Worm (Caenorhabditis elegans) whole organism, L2 larva: ENCODE data around the gene pacs-1.

Experiments used
- aly-2 ChIP-seq: fragments of 150-350 bp; optimal IDR thresholded peaks from 2 replicates; lab custom pipeline; 2014; ENCODE audit warnings: missing biosample characterization, missing genetic modification characterization
- elt-3 ChIP-seq: sonication (generic microtip); optimal IDR thresholded peaks from 2 replicates; lab custom pipeline; 2017; ENCODE audit warnings: missing biosample characterization, missing genetic modification characterization
- fos-1 ChIP-seq: fragments of 150-350 bp; optimal IDR thresholded peaks from 2 replicates; lab custom pipeline; 2014; ENCODE audit warnings: missing biosample characterization, missing genetic modification characterization
- lin-13 ChIP-seq: fragments of 150-350 bp; optimal IDR thresholded peaks from 2 replicates; lab custom pipeline; 2014; ENCODE audit warnings: missing biosample characterization, missing genetic modification reagents, missing genetic modification characterization
- nhr-12 ChIP-seq: fragments of 150-350 bp; optimal IDR thresholded peaks from 2 replicates; lab custom pipeline; 2014; ENCODE audit warnings: missing biosample characterization, missing genetic modification characterization
- nhr-77 ChIP-seq: fragments of 150-350 bp; optimal IDR thresholded peaks from 2 replicates; lab custom pipeline; 2014; ENCODE audit warnings: missing biosample characterization, missing genetic modification characterization
- snpc-4 ChIP-seq: fragments of 150-350 bp; optimal IDR thresholded peaks from 2 replicates; lab custom pipeline; 2014; ENCODE audit warnings: missing biosample characterization, missing genetic modification characterization
- ztf-11 ChIP-seq: sonication (generic microtip); optimal IDR thresholded peaks from 2 replicates; lab custom pipeline; 2017; ENCODE audit warnings: missing biosample characterization, missing genetic modification characterization
- ztf-4 ChIP-seq: fragments of 150-350 bp; optimal IDR thresholded peaks from 2 replicates; lab custom pipeline; 2014; ENCODE audit warnings: missing biosample characterization, missing genetic modification characterization

DNA sequence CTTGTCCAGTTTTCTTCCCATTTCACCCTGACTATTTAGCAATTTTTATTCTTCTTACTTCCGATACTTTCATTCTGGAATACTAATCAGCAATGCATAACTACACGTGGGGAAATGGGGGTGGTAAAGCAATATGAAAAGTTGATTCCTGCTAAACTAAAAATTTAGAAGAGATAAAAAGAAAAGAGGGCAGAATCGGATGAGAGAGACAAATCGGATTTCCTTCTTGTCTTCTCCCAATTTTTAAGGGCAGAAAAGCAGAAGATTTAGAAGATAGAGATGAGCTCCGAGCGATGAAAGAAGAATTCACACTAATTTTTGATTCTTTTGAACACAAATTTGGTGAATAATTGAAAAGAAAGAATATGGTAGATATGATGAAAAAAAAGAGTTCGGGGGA is 23.0 kb downstream of the pacs-1 start:
- TF ChIP-seq nhr-12 (tag; lab: Kevin White, UChicago) (no peak), snpc-4 (no peak), aly-2 (tag; lab: Kevin White, UChicago) (no peak), fos-1 (tag; lab: Kevin White, UChicago) (no peak), nhr-77 (tag; lab: Kevin White, UChicago) (no peak), ztf-4 (tag; lab: Kevin White, UChicago) (no peak), ztf-11 (tag; lab: Kevin White, UChicago) (no peak), lin-13 (GFP tag; lab: Kevin White, UChicago) (no peak), elt-3 (tag; lab: Kevin White, UChicago) (no peak)
